Fruit fly (Drosophila melanogaster): Measurements from ENCODE around the gene CG33500.

The CG33500 gene

dm6 chr3L:11511921-11512320 is 3.5 kb downstream of the CG33500 start, which contains the start of gene Sgs3:
TSS of gene Sgs3 (plus strand) at chr3L:11512221.
- TF ChIP-seq CG9139 (GFP tag; optimal IDR thresholded peaks at IDR 0.05) (no peak), eg (GFP tag; IDR thresholded peaks at IDR 0.05) (no peak), CG1621 (tag; optimal IDR thresholded peaks at IDR 0.05) (no peak), spab (GFP tag; optimal IDR thresholded peaks at IDR 0.05) (no peak), Eip93F (GFP tag; optimal IDR thresholded peaks at IDR 0.05) (no peak), CG8319 (GFP tag; optimal IDR thresholded peaks at IDR 0.05) (no peak), CG6792 (GFP tag; optimal IDR thresholded peaks at IDR 0.05) (no peak), CG6276 (GFP tag; optimal IDR thresholded peaks at IDR 0.05) (no peak), cyc (GFP tag; optimal IDR thresholded peaks at IDR 0.05) (no peak), Hr39 (GFP tag; optimal IDR thresholded peaks at IDR 0.05) (no peak), pdm3 (GFP tag; optimal IDR thresholded peaks at IDR 0.05) (no peak), net (GFP tag; optimal IDR thresholded peaks at IDR 0.05) (no peak)

dm6 chr3L:11513405-11513804 is 5.0 kb downstream of the CG33500 start, which contains the start of gene CG7512:
TSS of gene CG7512 (plus strand) at chr3L:11513705.
- TF ChIP-seq fd59A (GFP tag; optimal IDR thresholded peaks at IDR 0.05) (no peak), CG10669 (GFP tag; optimal IDR thresholded peaks at IDR 0.05) (no peak), CG8319 (GFP tag; optimal IDR thresholded peaks at IDR 0.05) (no peak), OdsH (GFP tag; optimal IDR thresholded peaks at IDR 0.05) (no peak), Hr38 (GFP tag; optimal IDR thresholded peaks at IDR 0.05) (no peak), CG6163 (GFP tag; IDR thresholded peaks at IDR 0.05) (no peak), CG8119 (GFP tag; IDR thresholded peaks at IDR 0.05) (no peak)

- TF ChIP-seq Hr39 (GFP tag; optimal IDR thresholded peaks at IDR 0.05) (peak; percentile 24), pdm3 (GFP tag; optimal IDR thresholded peaks at IDR 0.05) (no peak), CG11294 (GFP tag; IDR thresholded peaks at IDR 0.05) (no peak), Ets21C (GFP tag; optimal IDR thresholded peaks at IDR 0.05) (peak; percentile 9), CG6792 (GFP tag; optimal IDR thresholded peaks at IDR 0.05) (no peak), Sox14 (GFP tag; optimal IDR thresholded peaks at IDR 0.05) (peak; percentile 17), Eip75B (GFP tag; optimal IDR thresholded peaks at IDR 0.05) (peak; percentile 19), Smox (GFP tag; optimal IDR thresholded peaks at IDR 0.05) (peak; percentile 31), Eip78C (GFP tag) (peak; percentile 50), topi (GFP tag; optimal IDR thresholded peaks at IDR 0.05) (peak; percentile 24), CG32006 (GFP tag; optimal IDR thresholded peaks at IDR 0.05) (no peak), CG6854 (GFP tag; optimal IDR thresholded peaks at IDR 0.05) (no peak), CG31627 (GFP tag; optimal IDR thresholded peaks at IDR 0.05) (peak; percentile 16), lz (GFP tag; optimal IDR thresholded peaks at IDR 0.05) (peak; percentile 30), CG7368 (GFP tag; optimal IDR thresholded peaks at IDR 0.05) (no peak), CG6163 (GFP tag; IDR thresholded peaks at IDR 0.05) (0 out of 3 replicates have a peak, but pooled peaks have one; percentile 13), esn (GFP tag; optimal IDR thresholded peaks at IDR 0.05) (peak; percentile 54), CG6276 (GFP tag; optimal IDR thresholded peaks at IDR 0.05) (no peak), CG3919 (GFP tag; optimal IDR thresholded peaks at IDR 0.05) (peak; percentile 11), CG8119 (GFP tag; IDR thresholded peaks at IDR 0.05) (no peak), Met (GFP tag; optimal IDR thresholded peaks at IDR 0.05) (peak; percentile 25), CG11762 (GFP tag; optimal IDR thresholded peaks at IDR 0.05; ENCODE audit: insufficient read depth) (no peak), fd59A (GFP tag; optimal IDR thresholded peaks at IDR 0.05) (no peak), svp (GFP tag) (peak; percentile 31), cyc (GFP tag; optimal IDR thresholded peaks at IDR 0.05) (peak; percentile 12), Lpt (GFP tag; optimal IDR thresholded peaks at IDR 0.05) (no peak), CG10669 (GFP tag; optimal IDR thresholded peaks at IDR 0.05) (no peak), Gug (GFP tag; IDR thresholded peaks at IDR 0.05) (no peak)
These were observed 7.1 kb downstream of the CG33500 start for dm6 chr3L:11515349-11516079.
